Worm (Caenorhabditis elegans): ENCODE measurements around the gene Y50D4C.12.
A peak's percentile ranks its signal among the peaks of the same experiment; 100 is the strongest.

Y50D4C.12 gene

DNA sequence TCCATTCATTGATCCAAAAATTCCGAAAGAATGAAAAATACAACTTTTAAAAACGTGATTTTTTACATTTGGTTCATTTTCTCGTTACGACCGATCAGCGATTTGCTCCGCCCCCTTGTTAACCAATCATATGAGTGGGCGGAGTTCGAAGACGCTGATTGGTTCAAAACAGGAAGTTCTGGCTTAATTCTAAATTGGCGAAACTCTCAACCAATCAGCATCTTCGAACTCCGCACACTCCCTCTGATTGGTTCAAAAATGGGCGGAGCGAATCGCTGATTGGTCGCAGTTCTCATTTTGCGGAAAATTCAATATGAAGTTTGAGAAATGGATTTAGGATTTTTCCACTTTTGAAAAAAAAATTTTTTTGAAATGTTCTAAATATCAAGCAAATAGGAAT, 36.6 kb upstream of the Y50D4C.12 start:
- TF ChIP-seq snpc-4 (tag; optimal IDR thresholded peaks at IDR 0.05) (no peak), drap-1 (GFP tag; optimal IDR thresholded peaks at IDR 0.05) (no peak), ztf-11 (tag; optimal IDR thresholded peaks at IDR 0.05) (no peak), unc-39 (tag; optimal IDR thresholded peaks at IDR 0.05) (no peak), ham-2 (GFP tag; optimal IDR thresholded peaks at IDR 0.05) (no peak), nhr-76 (tag; optimal IDR thresholded peaks at IDR 0.05) (no peak), unc-120 (tag; optimal IDR thresholded peaks at IDR 0.05; ENCODE audit: poor library complexity, severe bottlenecking) (no peak)

DNA sequence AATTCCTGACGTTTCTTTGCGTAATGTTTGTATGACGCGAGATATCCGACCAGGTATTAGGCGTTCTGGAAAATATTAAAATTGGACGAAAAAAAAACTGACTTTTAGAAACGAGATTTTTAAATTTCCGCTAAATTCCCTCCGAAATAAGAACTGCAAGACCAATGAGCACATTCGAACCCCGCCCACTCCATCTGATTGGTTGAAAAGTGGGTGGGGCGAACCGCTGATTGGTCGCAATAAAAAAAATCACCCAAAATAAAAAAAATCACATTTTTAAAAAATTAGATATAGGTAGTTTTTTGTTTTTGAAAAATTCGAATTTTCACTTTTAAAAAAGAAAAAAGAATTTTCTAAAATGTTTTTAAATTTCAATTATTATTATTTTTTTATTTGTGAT, 33.3 kb upstream of the Y50D4C.12 start:
- TF ChIP-seq mab-5 (tag; optimal IDR thresholded peaks at IDR 0.05) (no peak), unc-39 (tag; optimal IDR thresholded peaks at IDR 0.05) (no peak), mep-1 (tag; optimal IDR thresholded peaks at IDR 0.05) (no peak), ham-2 (GFP tag; optimal IDR thresholded peaks at IDR 0.05) (no peak), lin-13 (tag; optimal IDR thresholded peaks at IDR 0.05) (no peak), nhr-12 (tag; optimal IDR thresholded peaks at IDR 0.05) (no peak), elt-3 (tag; optimal IDR thresholded peaks at IDR 0.05) (no peak), ceh-83 (GFP tag; optimal IDR thresholded peaks at IDR 0.05) (no peak)

DNA sequence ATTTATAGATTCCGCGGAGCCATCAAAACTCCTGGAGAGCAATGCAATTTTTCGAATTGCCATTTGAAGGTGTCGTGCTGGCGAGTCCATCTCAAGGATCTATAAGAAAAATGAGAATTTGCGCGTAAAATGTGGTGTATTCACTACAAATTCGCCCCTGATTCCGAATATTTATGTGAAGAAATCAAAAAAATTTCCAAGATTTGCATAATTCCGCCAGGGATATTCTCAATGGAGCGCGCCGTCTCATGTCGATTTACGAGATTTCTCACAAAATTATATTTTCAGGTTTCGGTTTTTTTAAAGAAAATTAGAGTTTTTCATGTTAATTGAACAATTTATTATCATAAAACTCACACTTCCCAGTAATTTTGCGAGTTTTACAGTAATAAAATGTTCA, 32.6 kb upstream of the Y50D4C.12 start, which contains the start of gene Y50D4C.6:
Gene Y50D4C.6, minus strand, starts transcription at position 101 of the 400 bp plus-strand sequence.
- TF ChIP-seq hlh-1 (tag; optimal IDR thresholded peaks at IDR 0.05) (no peak), ceh-83 (GFP tag; optimal IDR thresholded peaks at IDR 0.05) (no peak), mab-5 (tag; optimal IDR thresholded peaks at IDR 0.05) (no peak), ztf-11 (tag; optimal IDR thresholded peaks at IDR 0.05) (no peak), flh-1 (GFP tag; optimal IDR thresholded peaks at IDR 0.05) (no peak), ceh-39 (tag; optimal IDR thresholded peaks at IDR 0.05) (no peak), mls-2 (tag; optimal IDR thresholded peaks at IDR 0.05) (no peak), M03D4.4 (tag; optimal IDR thresholded peaks at IDR 0.05) (no peak), unc-62 (GFP tag; optimal IDR thresholded peaks at IDR 0.05) (no peak), nhr-237 (tag; optimal IDR thresholded peaks at IDR 0.05) (no peak), sem-2 (GFP tag; optimal IDR thresholded peaks at IDR 0.05) (no peak)

DNA sequence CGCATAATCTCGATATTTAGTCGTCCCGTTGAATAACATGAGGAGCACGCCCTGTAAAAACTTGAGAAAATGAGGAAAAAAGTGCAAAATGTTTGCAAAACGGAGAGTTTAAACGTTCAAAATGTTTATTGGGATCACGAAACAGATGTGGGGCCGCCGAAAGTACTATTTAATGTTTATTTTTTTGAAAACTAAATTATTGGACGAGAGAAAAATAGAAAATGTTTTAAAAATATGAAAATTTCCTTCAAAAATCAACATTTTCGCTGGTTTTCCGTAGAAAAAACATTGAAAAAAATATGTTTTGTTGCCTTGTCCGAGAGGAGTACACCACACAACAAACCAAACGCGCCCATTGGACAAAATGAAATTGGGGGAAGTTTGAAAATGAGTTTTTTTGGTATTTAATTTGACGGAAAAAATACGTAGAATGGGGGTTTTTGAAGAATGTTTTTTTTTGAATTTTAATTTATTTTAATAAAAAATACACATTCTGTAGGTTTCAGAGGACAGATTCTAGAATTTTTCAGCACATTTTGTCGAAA, 17.6 kb upstream of the Y50D4C.12 start, which contains the start of gene sqv-6:
Gene sqv-6, minus strand, starts transcription at position 51 of the 545 bp plus-strand sequence.
- TF ChIP-seq nhr-237 (tag; optimal IDR thresholded peaks at IDR 0.05): no peak
- TF ChIP-seq ces-1 (GFP tag; optimal IDR thresholded peaks at IDR 0.05): peak; percentile 34
- peak; percentile 6 for TF ChIP-seq unc-120 (tag; optimal IDR thresholded peaks at IDR 0.05; ENCODE audit: poor library complexity, severe bottlenecking)
- TF ChIP-seq mep-1 (tag; optimal IDR thresholded peaks at IDR 0.05): peak; percentile 41

DNA sequence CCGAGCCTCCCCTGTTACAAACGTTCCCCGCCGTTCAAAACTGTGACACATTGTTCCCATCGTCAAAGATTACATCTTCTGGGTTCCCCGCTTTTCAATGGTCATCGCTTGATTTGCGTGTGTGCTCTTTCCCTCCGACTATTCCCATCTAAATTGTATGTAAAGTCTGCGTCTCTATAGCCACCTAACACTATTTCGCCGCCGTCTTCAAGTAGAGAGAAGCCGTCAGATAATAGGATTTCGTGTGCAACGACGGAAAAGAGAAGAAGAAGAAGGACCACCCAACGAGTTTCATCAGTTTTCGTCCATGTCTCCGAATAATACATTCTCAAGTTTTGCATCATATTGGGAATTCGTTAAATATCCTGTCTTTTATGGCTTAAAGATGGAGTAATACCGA, 16.2 kb upstream of the Y50D4C.12 start:
- TF ChIP-seq flh-1 (GFP tag; optimal IDR thresholded peaks at IDR 0.05) (no peak), bed-3 (GFP tag; optimal IDR thresholded peaks at IDR 0.05) (no peak), mep-1 (tag; optimal IDR thresholded peaks at IDR 0.05) (peak; percentile 40), mls-2 (tag; optimal IDR thresholded peaks at IDR 0.05) (peak; percentile 37), ces-1 (GFP tag; optimal IDR thresholded peaks at IDR 0.05) (peak; percentile 100), lin-13 (tag; optimal IDR thresholded peaks at IDR 0.05) (no peak)

DNA sequence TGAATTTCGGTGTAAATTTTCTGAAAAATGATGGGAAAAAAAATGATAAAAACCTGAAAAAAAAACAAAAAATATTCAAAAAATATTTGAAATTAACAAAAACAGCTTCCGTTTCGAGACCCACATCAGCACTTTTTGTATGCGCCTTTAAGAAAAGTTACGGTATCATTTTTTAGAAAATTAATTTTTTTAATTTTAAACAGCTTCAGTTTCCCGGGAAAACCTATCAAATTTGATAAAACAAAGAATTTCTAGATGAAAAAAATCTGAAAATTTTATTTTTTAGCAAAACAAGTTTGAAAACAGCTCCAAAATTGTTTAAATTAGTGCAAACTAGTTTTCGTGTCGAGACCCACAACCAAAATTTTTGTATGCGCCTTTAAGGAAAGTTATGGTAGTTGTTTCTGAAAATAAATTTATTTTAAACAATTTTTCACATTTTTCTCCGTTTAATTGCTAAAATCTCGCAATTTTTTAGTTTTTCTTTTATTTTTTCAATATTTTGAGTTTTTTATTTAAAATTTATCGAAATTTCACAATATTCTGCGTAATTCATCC, 13.3 kb upstream of the Y50D4C.12 start:
- TF ChIP-seq snpc-4 (tag; optimal IDR thresholded peaks at IDR 0.05) (no peak), ceh-43 (GFP tag; optimal IDR thresholded peaks at IDR 0.05) (no peak), ztf-11 (tag; optimal IDR thresholded peaks at IDR 0.05) (no peak), ham-2 (GFP tag; optimal IDR thresholded peaks at IDR 0.05) (no peak), elt-1 (tag; optimal IDR thresholded peaks at IDR 0.05; ENCODE audit: borderline replicate concordance, insufficient read depth) (no peak), mep-1 (tag; optimal IDR thresholded peaks at IDR 0.05) (no peak), nhr-28 (tag; optimal IDR thresholded peaks at IDR 0.05) (no peak), ces-1 (GFP tag; optimal IDR thresholded peaks at IDR 0.05) (no peak), nhr-2 (tag; optimal IDR thresholded peaks at IDR 0.05) (no peak), tbx-8 (GFP tag; optimal IDR thresholded peaks at IDR 0.05) (no peak), unc-120 (tag; optimal IDR thresholded peaks at IDR 0.05; ENCODE audit: poor library complexity, severe bottlenecking) (no peak), lin-32 (GFP tag; optimal IDR thresholded peaks at IDR 0.05) (no peak), mab-5 (tag; optimal IDR thresholded peaks at IDR 0.05) (no peak), bed-3 (GFP tag; optimal IDR thresholded peaks at IDR 0.05) (no peak)

Data from whole organism, mixed stage, embryonic.